Worm (Caenorhabditis elegans): ENCODE results near the gene srv-3.

ce11 chrV:19751124-19751523 lies 42.4 kb upstream of the srv-3 start, which contains the start of gene clec-49:
- TF ChIP-seq unc-62 (GFP tag; optimal IDR thresholded peaks at IDR 0.05) (no peak), ztf-4 (tag; optimal IDR thresholded peaks at IDR 0.05) (no peak), egl-27 (tag; optimal IDR thresholded peaks at IDR 0.05) (no peak), elt-3 (tag; optimal IDR thresholded peaks at IDR 0.05) (no peak), unc-39 (tag; optimal IDR thresholded peaks at IDR 0.05) (no peak)
